Worm (Caenorhabditis elegans) whole organism, midembryonic: ENCODE measurements around the gene bir-1.

ENCODE experiments used
- T22C8.4 ChIP-seq: fragments of 200-800 bp; sonication (Bioruptor generic); IDR thresholded peaks from 2 replicates; pipeline ENCODE4 v1.3.6; 2022; ENCODE audit warnings: missing genetic modification characterization, missing compliant biosample characterization
- cog-1 ChIP-seq: sonication (generic microtip); optimal IDR thresholded peaks from 2 replicates; lab custom pipeline; 2016; ENCODE audit warnings: missing genetic modification characterization, missing compliant biosample characterization
- flt-1 ChIP-seq: fragments of 200-800 bp; sonication (Bioruptor generic); IDR thresholded peaks from 2 replicates; pipeline ENCODE4 v1.3.6; 2022; ENCODE audit warnings: missing genetic modification characterization, missing compliant biosample characterization
- klf-2 ChIP-seq: fragments of 200-800 bp; sonication (Bioruptor generic); conservative IDR thresholded peaks from 2 replicates; pipeline ENCODE4 v1.3.6; 2022; ENCODE audit warnings: missing genetic modification reagents, missing genetic modification characterization, missing compliant biosample characterization
- med-1 ChIP-seq: sonication (generic microtip); optimal IDR thresholded peaks from 2 replicates; lab custom pipeline; 2017; ENCODE audit warnings: missing genetic modification characterization, mild to moderate bottlenecking, missing compliant biosample characterization, antibody characterized with exemption, missing genetic modification reagents; ENCODE audit not compliant: insufficient read depth
- ref-1 ChIP-seq: fragments of 200-800 bp; sonication (Bioruptor generic); conservative IDR thresholded peaks from 2 replicates; pipeline ENCODE4 v1.3.6; 2022; ENCODE audit warnings: missing genetic modification reagents, missing genetic modification characterization, missing compliant biosample characterization
- tab-1 ChIP-seq: fragments of 200-800 bp; sonication (Bioruptor generic); IDR thresholded peaks from 2 replicates; pipeline ENCODE4 v1.3.6; 2022; ENCODE audit warnings: missing genetic modification characterization, missing compliant biosample characterization
- ztf-23 ChIP-seq: fragments of 200-800 bp; sonication (Bioruptor generic); IDR thresholded peaks from 2 replicates; pipeline ENCODE4 v1.3.6; 2022; ENCODE audit warnings: missing genetic modification reagents, missing genetic modification characterization, missing compliant biosample characterization
- ztf-29 ChIP-seq: fragments of 200-800 bp; sonication (Bioruptor generic); IDR thresholded peaks from 2 replicates; pipeline ENCODE4 v1.3.6; 2022; ENCODE audit warnings: missing genetic modification reagents, missing genetic modification characterization, missing compliant biosample characterization

The bir-1 gene

ce11 chrV:11615948-11616681 lies 28.2 kb upstream of the bir-1 start, which contains the start of gene nlp-24:
Gene nlp-24 (plus strand): TSS chrV:11616376.
- TF ChIP-seq cog-1, result no peak
- no peak for TF ChIP-seq T22C8.4 (GFP tag; lab: Robert Waterston, UW)
- TF ChIP-seq med-1, result no peak
- no peak for TF ChIP-seq klf-2 (GFP tag; lab: Robert Waterston, UW)
- TF ChIP-seq flt-1 (GFP tag; lab: Robert Waterston, UW), result no peak
- no peak for TF ChIP-seq ztf-23 (GFP tag; lab: Robert Waterston, UW)
- TF ChIP-seq ztf-29 (GFP tag; lab: Robert Waterston, UW), result no peak
- TF ChIP-seq ref-1, result no peak
- no peak for TF ChIP-seq tab-1 (GFP tag; lab: Robert Waterston, UW)

ce11 chrV:11616813-11617212 lies 27.5 kb upstream of the bir-1 start:
- no peak for TF ChIP-seq ztf-29 (GFP tag; lab: Robert Waterston, UW)
- no peak for TF ChIP-seq med-1
- no peak for TF ChIP-seq T22C8.4 (GFP tag; lab: Robert Waterston, UW)
- TF ChIP-seq flt-1 (GFP tag; lab: Robert Waterston, UW), result no peak
- no peak for TF ChIP-seq klf-2 (GFP tag; lab: Robert Waterston, UW)
- no peak for TF ChIP-seq ztf-23 (GFP tag; lab: Robert Waterston, UW)
- no peak for TF ChIP-seq cog-1

- TF ChIP-seq klf-2 (GFP tag; lab: Robert Waterston, UW), result no peak
- TF ChIP-seq med-1, result no peak
- no peak for TF ChIP-seq T22C8.4 (GFP tag; lab: Robert Waterston, UW)
- TF ChIP-seq ztf-29 (GFP tag; lab: Robert Waterston, UW), result no peak
- no peak for TF ChIP-seq tab-1 (GFP tag; lab: Robert Waterston, UW)
- no peak for TF ChIP-seq ref-1
- no peak for TF ChIP-seq flt-1 (GFP tag; lab: Robert Waterston, UW)
Observed at ce11 chrV:11618173-11618572, 26.1 kb upstream of the bir-1 start, which contains the start of gene glb-15. Gene glb-15 (minus strand): TSS chrV:11618273.

ce11 chrV:11620081-11620480 lies 24.2 kb upstream of the bir-1 start:
- no peak for TF ChIP-seq cog-1
- TF ChIP-seq med-1, result no peak
- TF ChIP-seq T22C8.4 (GFP tag; lab: Robert Waterston, UW), result no peak
- no peak for TF ChIP-seq klf-2 (GFP tag; lab: Robert Waterston, UW)
- no peak for TF ChIP-seq ztf-23 (GFP tag; lab: Robert Waterston, UW)
- no peak for TF ChIP-seq tab-1 (GFP tag; lab: Robert Waterston, UW)
- no peak for TF ChIP-seq ref-1
- no peak for TF ChIP-seq flt-1 (GFP tag; lab: Robert Waterston, UW)
- no peak for TF ChIP-seq ztf-29 (GFP tag; lab: Robert Waterston, UW)

ce11 chrV:11621276-11621675 lies 23.0 kb upstream of the bir-1 start:
- TF ChIP-seq flt-1 (GFP tag; lab: Robert Waterston, UW) (no peak), ztf-29 (GFP tag; lab: Robert Waterston, UW) (no peak), med-1 (no peak), ztf-23 (GFP tag; lab: Robert Waterston, UW) (no peak), tab-1 (GFP tag; lab: Robert Waterston, UW) (no peak), ref-1 (no peak), cog-1 (no peak), T22C8.4 (GFP tag; lab: Robert Waterston, UW) (no peak), klf-2 (GFP tag; lab: Robert Waterston, UW) (no peak)

ce11 chrV:11624954-11625353 lies 19.3 kb upstream of the bir-1 start:
- no peak for TF ChIP-seq med-1
- TF ChIP-seq klf-2 (GFP tag; lab: Robert Waterston, UW), result no peak
- TF ChIP-seq ztf-29 (GFP tag; lab: Robert Waterston, UW), result no peak
- no peak for TF ChIP-seq tab-1 (GFP tag; lab: Robert Waterston, UW)
- TF ChIP-seq ref-1, result no peak
- no peak for TF ChIP-seq cog-1
- TF ChIP-seq T22C8.4 (GFP tag; lab: Robert Waterston, UW), result no peak

- TF ChIP-seq klf-2 (GFP tag; lab: Robert Waterston, UW) (no peak), T22C8.4 (GFP tag; lab: Robert Waterston, UW) (no peak), med-1 (no peak), tab-1 (GFP tag; lab: Robert Waterston, UW) (no peak), ref-1 (no peak), ztf-29 (GFP tag; lab: Robert Waterston, UW) (no peak), flt-1 (GFP tag; lab: Robert Waterston, UW) (no peak), cog-1 (no peak), ztf-23 (GFP tag; lab: Robert Waterston, UW) (no peak)
Observed at ce11 chrV:11627837-11628236, 16.4 kb upstream of the bir-1 start.

ce11 chrV:11629222-11630026 lies 14.9 kb upstream of the bir-1 start, which contains the start of gene F35B12.10:
Gene F35B12.10 (minus strand): TSS chrV:11629272.
- TF ChIP-seq cog-1 (no peak), flt-1 (GFP tag; lab: Robert Waterston, UW) (no peak), tab-1 (GFP tag; lab: Robert Waterston, UW) (no peak), klf-2 (GFP tag; lab: Robert Waterston, UW) (no peak), ztf-29 (GFP tag; lab: Robert Waterston, UW) (no peak), med-1 (no peak), T22C8.4 (GFP tag; lab: Robert Waterston, UW) (no peak), ztf-23 (GFP tag; lab: Robert Waterston, UW) (no peak), ref-1 (no peak)

- TF ChIP-seq klf-2 (GFP tag; lab: Robert Waterston, UW) (no peak), tab-1 (GFP tag; lab: Robert Waterston, UW) (no peak)
Observed at ce11 chrV:11631128-11631527, 13.1 kb upstream of the bir-1 start.
